Fruit fly (Drosophila melanogaster) whole organism, wandering third instar larva: Measurements from ENCODE around the gene Zasp67.

Experiments
- Mio ChIP-seq: sonication (Bioruptor generic); optimal IDR thresholded peaks from 2 replicates; lab custom pipeline; 2016; ENCODE audit warnings: missing biosample characterization, missing genetic modification characterization
- OdsH ChIP-seq: fragments of 200-800 bp; sonication (Bioruptor generic); optimal IDR thresholded peaks from 2 replicates; lab custom pipeline; 2016; ENCODE audit warnings: missing biosample characterization, mild to moderate bottlenecking, missing genetic modification characterization
- Rel ChIP-seq, 2 experiments: fragments of 200-800 bp; sonication (Bioruptor generic) in 1 of 2; optimal IDR thresholded peaks; 2 replicates in 1 of 2; 3 replicates in 1 of 2; lab custom pipeline; 2016 to 2019; ENCODE audit warnings: mild to moderate bottlenecking in 2 of 2, missing biosample characterization in 2 of 2, missing genetic modification characterization in 2 of 2, moderate library complexity in 1 of 2
- br ChIP-seq: fragments of 200-800 bp; sonication (Bioruptor generic); optimal IDR thresholded peaks from 2 replicates; lab custom pipeline; 2016; ENCODE audit warnings: missing biosample characterization, missing genetic modification characterization
- dl ChIP-seq, 2 experiments: fragments of 175-275, 200-275 bp in 1 of 2; fragments of 200-275 bp in 1 of 2; sonication (Bioruptor generic); optimal IDR thresholded peaks; lab custom pipeline; 2018; ENCODE audit warnings: mild to moderate bottlenecking in 2 of 2, missing biosample characterization in 2 of 2, missing genetic modification characterization in 2 of 2, moderate library complexity in 2 of 2; ENCODE audit not compliant: partially characterized antibody in 2 of 2, insufficient read depth in 1 of 2
- dsf ChIP-seq: sonication (Bioruptor generic); optimal IDR thresholded peaks from 2 replicates; lab custom pipeline; 2016; ENCODE audit warnings: missing biosample characterization, missing genetic modification characterization, borderline replicate concordance
- ey ChIP-seq: fragments of 200-800 bp; sonication (Bioruptor generic); optimal IDR thresholded peaks from 2 replicates; lab custom pipeline; 2016; ENCODE audit warnings: missing biosample characterization, missing genetic modification characterization
- foxo ChIP-seq, 2 experiments: fragments of 200-800 bp; sonication (Bioruptor generic); optimal IDR thresholded peaks; 2 replicates in 1 of 2; 3 replicates in 1 of 2; lab custom pipeline; 2016 to 2017; ENCODE audit warnings: missing biosample characterization in 2 of 2, missing genetic modification characterization in 2 of 2
- jim ChIP-seq: fragments of 175-275, 200-325 bp; sonication (Bioruptor generic); optimal IDR thresholded peaks from 2 replicates; lab custom pipeline; 2016; ENCODE audit warnings: missing biosample characterization, mild to moderate bottlenecking, missing genetic modification characterization
- pan ChIP-seq: fragments of >200 bp; optimal IDR thresholded peaks from 2 replicates; lab custom pipeline; 2017
- psq ChIP-seq: fragments of 200-800 bp; sonication (Bioruptor generic); optimal IDR thresholded peaks from 3 replicates; lab custom pipeline; 2017; ENCODE audit warnings: missing biosample characterization, mild to moderate bottlenecking, missing genetic modification characterization, moderate library complexity
- sage ChIP-seq: fragments of 200-800 bp; sonication (Bioruptor generic); optimal IDR thresholded peaks from 2 replicates; lab custom pipeline; 2016; ENCODE audit warnings: missing biosample characterization, mild to moderate bottlenecking, missing genetic modification characterization
- woc ChIP-seq: sonication (Bioruptor generic); optimal IDR thresholded peaks from 2 replicates; lab custom pipeline; 2016; ENCODE audit warnings: missing biosample characterization, mild to moderate bottlenecking, missing genetic modification characterization

DNA sequence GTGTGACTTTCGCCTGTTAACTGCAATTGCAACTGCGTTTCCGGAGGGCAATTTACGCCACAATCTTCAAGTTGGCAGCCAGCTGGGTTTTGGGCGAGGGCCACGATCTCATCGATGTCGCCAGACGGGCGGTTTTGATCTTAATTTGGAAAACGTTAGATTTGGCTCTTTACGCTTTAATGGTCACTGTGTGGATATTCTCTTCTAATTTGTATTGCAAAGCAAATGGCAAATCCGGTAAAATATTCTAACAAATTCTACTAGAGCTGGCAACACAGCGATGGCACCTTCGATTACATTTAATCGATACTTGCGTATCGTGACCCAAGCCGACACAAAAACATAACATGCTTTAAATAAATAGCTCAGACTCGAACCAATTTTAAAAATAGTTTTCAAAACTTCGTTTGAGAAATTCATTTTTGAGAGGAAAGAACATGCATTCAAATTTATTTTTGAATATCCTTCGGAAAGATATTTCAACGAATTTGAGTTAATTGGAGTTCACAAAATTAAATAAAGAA is 39.1 kb upstream of the Zasp67 start, which contains the start of gene I-2:
- TF ChIP-seq OdsH (GFP tag; lab: Kevin White, UChicago) (no peak), Mio (no peak), pan (lab: Kevin White, UChicago) (no peak), br (GFP tag; lab: Kevin White, UChicago) (no peak), dl (GFP tag; optimal IDR thresholded peaks at IDR 0.05; lab: Kevin White, UChicago; ENCODE audit: insufficient read depth in 1 of 2, partially characterized antibody in 2 of 2) (no peak), woc (GFP tag; lab: Kevin White, UChicago) (no peak), ey (GFP tag; lab: Kevin White, UChicago) (no peak), jim (GFP tag; lab: Kevin White, UChicago) (no peak), foxo (GFP tag; optimal IDR thresholded peaks at IDR 0.05; lab: Kevin White, UChicago) (no peak), sage (GFP tag; lab: Kevin White, UChicago) (no peak), Rel (GFP tag; optimal IDR thresholded peaks at IDR 0.05; lab: Kevin White, UChicago) (no peak), Rel (tag; optimal IDR thresholded peaks at IDR 0.05; lab: Kevin White, UChicago) (no peak), psq (GFP tag; lab: Kevin White, UChicago) (no peak), dsf (no peak)
